ENCODE assay signal across 2 fruit fly cellular contexts in the genomic region with DNA sequence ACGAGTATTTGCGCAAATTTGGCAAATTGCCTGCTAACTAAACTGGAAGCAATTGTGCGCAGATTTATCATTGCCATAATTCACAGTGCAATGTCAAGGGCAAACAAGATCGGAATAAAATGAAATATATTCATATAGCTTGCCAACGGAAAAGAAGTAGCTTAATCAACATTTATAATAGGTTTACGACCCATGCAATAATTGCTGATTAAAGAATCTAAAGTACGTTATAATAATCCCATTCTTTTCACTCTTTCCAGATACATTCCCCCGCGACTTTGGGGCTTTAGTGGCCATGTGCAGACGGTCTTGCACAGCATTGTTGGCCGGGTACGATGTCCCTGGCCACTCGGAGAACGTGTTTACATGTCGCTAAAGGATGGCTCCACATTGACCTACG.
A peak's percentile ranks its signal among the peaks of the same experiment; 100 is the strongest.
TF ChIP-seq lines count a peak whose summit lies in the region.

No protein-coding gene starts in this region.

TF ChIP-seq in whole organism, adult, 20 proteins besides CTCF, POLR2A, EP300 and RAD21:
- TF ChIP-seq tj (GFP tag; optimal IDR thresholded peaks at IDR 0.05; lab: Kevin White, UChicago) (peak; percentile 77), Hr96 (GFP tag; optimal IDR thresholded peaks at IDR 0.05; lab: Kevin White, UChicago) (no peak), Clk (GFP tag; optimal IDR thresholded peaks at IDR 0.05; lab: Kevin White, UChicago) (no peak)

TF ChIP-seq in whole organism, prepupa, 60 proteins besides CTCF, POLR2A, EP300 and RAD21:
- no peak for TF ChIP-seq Smox (GFP tag; optimal IDR thresholded peaks at IDR 0.05; lab: Kevin White, UChicago)
- TF ChIP-seq svp (GFP tag; lab: Kevin White, UChicago): peak; percentile 71
